Worm (Caenorhabditis elegans): ENCODE measurements around the gene ugt-37.

The ugt-37 gene

ce11 chrV:7166709-7167108 is 21.6 kb upstream of the ugt-37 start, which contains the start of gene ugt-36:
Gene ugt-36 (plus strand): TSS chrV:7167009.
- TF ChIP-seq flt-1 (GFP tag; IDR thresholded peaks at IDR 0.05) (no peak), tbx-37 (GFP tag; conservative IDR thresholded peaks at IDR 0.05) (no peak), scrt-1 (GFP tag; IDR thresholded peaks at IDR 0.05) (no peak), B0310.2 (tag; optimal IDR thresholded peaks at IDR 0.05) (no peak), pes-1 (GFP tag; IDR thresholded peaks at IDR 0.05) (no peak), ama-1 (optimal IDR thresholded peaks at IDR 0.05) (no peak), ets-7 (tag; optimal IDR thresholded peaks at IDR 0.05) (no peak), ceh-13 (GFP tag; optimal IDR thresholded peaks at IDR 0.05) (no peak)

ce11 chrV:7164210-7164609 is 19.1 kb upstream of the ugt-37 start, which contains the start of gene srh-83:
Gene srh-83 (plus strand): TSS chrV:7164510.
- TF ChIP-seq tbx-37 (GFP tag; conservative IDR thresholded peaks at IDR 0.05) (no peak), hnd-1 (tag; optimal IDR thresholded peaks at IDR 0.05) (no peak), pes-1 (GFP tag; IDR thresholded peaks at IDR 0.05) (no peak), sea-1 (GFP tag; conservative IDR thresholded peaks at IDR 0.05) (no peak), ets-7 (tag; optimal IDR thresholded peaks at IDR 0.05) (no peak), ceh-13 (GFP tag; optimal IDR thresholded peaks at IDR 0.05) (no peak), F13C5.2 (tag; optimal IDR thresholded peaks at IDR 0.05) (no peak), ama-1 (optimal IDR thresholded peaks at IDR 0.05) (no peak), B0310.2 (tag; optimal IDR thresholded peaks at IDR 0.05) (no peak), tbx-11 (GFP tag; IDR thresholded peaks at IDR 0.05) (no peak), hmbx-1 (tag; optimal IDR thresholded peaks at IDR 0.05) (no peak), hmg-4 (GFP tag; optimal IDR thresholded peaks at IDR 0.05) (no peak), flt-1 (GFP tag; IDR thresholded peaks at IDR 0.05) (no peak), tra-4 (tag; optimal IDR thresholded peaks at IDR 0.05) (no peak), aly-1 (tag; optimal IDR thresholded peaks at IDR 0.05) (no peak)

ce11 chrV:7163477-7164114 is 18.5 kb upstream of the ugt-37 start, which contains the start of gene ugt-41:
Gene ugt-41 (minus strand): TSS chrV:7163595.
- no peak for TF ChIP-seq tbx-11 (GFP tag; IDR thresholded peaks at IDR 0.05)
- TF ChIP-seq ets-7 (tag; optimal IDR thresholded peaks at IDR 0.05): no peak
- TF ChIP-seq hnd-1 (tag; optimal IDR thresholded peaks at IDR 0.05): no peak
- no peak for TF ChIP-seq tbx-37 (GFP tag; conservative IDR thresholded peaks at IDR 0.05)
- TF ChIP-seq hmbx-1 (tag; optimal IDR thresholded peaks at IDR 0.05): no peak
- TF ChIP-seq tra-4 (tag; optimal IDR thresholded peaks at IDR 0.05): no peak
- TF ChIP-seq ceh-36 (tag; optimal IDR thresholded peaks at IDR 0.05): no peak
- no peak for TF ChIP-seq B0310.2 (tag; optimal IDR thresholded peaks at IDR 0.05)
- TF ChIP-seq ceh-13 (GFP tag; optimal IDR thresholded peaks at IDR 0.05): no peak
- TF ChIP-seq F13C5.2 (tag; optimal IDR thresholded peaks at IDR 0.05): no peak
- TF ChIP-seq ama-1 (optimal IDR thresholded peaks at IDR 0.05): no peak

ce11 chrV:7159391-7159790 is 14.3 kb upstream of the ugt-37 start, which contains the start of gene str-204:
Gene str-204 (plus strand): TSS chrV:7159691.
- TF ChIP-seq hmbx-1 (tag; optimal IDR thresholded peaks at IDR 0.05) (no peak), ama-1 (optimal IDR thresholded peaks at IDR 0.05) (no peak), hnd-1 (tag; optimal IDR thresholded peaks at IDR 0.05) (no peak), scrt-1 (GFP tag; IDR thresholded peaks at IDR 0.05) (no peak), tra-4 (tag; optimal IDR thresholded peaks at IDR 0.05) (no peak), hmg-4 (GFP tag; optimal IDR thresholded peaks at IDR 0.05) (no peak), B0310.2 (tag; optimal IDR thresholded peaks at IDR 0.05) (no peak), flt-1 (GFP tag; IDR thresholded peaks at IDR 0.05) (no peak), F13C5.2 (tag; optimal IDR thresholded peaks at IDR 0.05) (no peak), pes-1 (GFP tag; IDR thresholded peaks at IDR 0.05) (no peak), ceh-13 (GFP tag; optimal IDR thresholded peaks at IDR 0.05) (no peak), tbx-37 (GFP tag; conservative IDR thresholded peaks at IDR 0.05) (no peak), aly-1 (tag; optimal IDR thresholded peaks at IDR 0.05) (no peak), tbx-11 (GFP tag; IDR thresholded peaks at IDR 0.05) (no peak), sea-1 (GFP tag; conservative IDR thresholded peaks at IDR 0.05) (no peak)

ce11 chrV:7157089-7157488 is 12.0 kb upstream of the ugt-37 start, which contains the start of gene ugt-39:
Gene ugt-39 (plus strand): TSS chrV:7157142.
- TF ChIP-seq ceh-36 (tag; optimal IDR thresholded peaks at IDR 0.05) (no peak), sea-1 (GFP tag; conservative IDR thresholded peaks at IDR 0.05) (no peak)

ce11 chrV:7156079-7156478 is 11.0 kb upstream of the ugt-37 start, which contains the start of gene F10D2.10:
Gene F10D2.10 (minus strand): TSS chrV:7156179.
- TF ChIP-seq tra-4 (tag; optimal IDR thresholded peaks at IDR 0.05) (no peak), F13C5.2 (tag; optimal IDR thresholded peaks at IDR 0.05) (no peak)

ce11 chrV:7153046-7153445 is 7.9 kb upstream of the ugt-37 start, which contains the start of gene fat-7:
Gene fat-7 (minus strand): TSS chrV:7153146.
- TF ChIP-seq ceh-36 (tag; optimal IDR thresholded peaks at IDR 0.05) (no peak), hmbx-1 (tag; optimal IDR thresholded peaks at IDR 0.05) (no peak), sea-1 (GFP tag; conservative IDR thresholded peaks at IDR 0.05) (no peak), scrt-1 (GFP tag; IDR thresholded peaks at IDR 0.05) (no peak), hnd-1 (tag; optimal IDR thresholded peaks at IDR 0.05) (no peak), hmg-4 (GFP tag; optimal IDR thresholded peaks at IDR 0.05) (no peak), B0310.2 (tag; optimal IDR thresholded peaks at IDR 0.05) (no peak), pes-1 (GFP tag; IDR thresholded peaks at IDR 0.05) (no peak), tbx-37 (GFP tag; conservative IDR thresholded peaks at IDR 0.05) (no peak), ets-7 (tag; optimal IDR thresholded peaks at IDR 0.05) (no peak), aly-1 (tag; optimal IDR thresholded peaks at IDR 0.05) (no peak), tra-4 (tag; optimal IDR thresholded peaks at IDR 0.05) (no peak), F13C5.2 (tag; optimal IDR thresholded peaks at IDR 0.05) (no peak), ceh-13 (GFP tag; optimal IDR thresholded peaks at IDR 0.05) (no peak), flt-1 (GFP tag; IDR thresholded peaks at IDR 0.05) (no peak), tbx-11 (GFP tag; IDR thresholded peaks at IDR 0.05) (no peak), ama-1 (optimal IDR thresholded peaks at IDR 0.05) (no peak)

ce11 chrV:7150570-7150969 is 5.5 kb upstream of the ugt-37 start, which contains the start of gene F10D2.8:
Gene F10D2.8 (minus strand): TSS chrV:7150714.
- no peak for TF ChIP-seq pes-1 (GFP tag; IDR thresholded peaks at IDR 0.05)
- no peak for TF ChIP-seq ets-7 (tag; optimal IDR thresholded peaks at IDR 0.05)
- no peak for TF ChIP-seq sea-1 (GFP tag; conservative IDR thresholded peaks at IDR 0.05)
- no peak for TF ChIP-seq tbx-11 (GFP tag; IDR thresholded peaks at IDR 0.05)
- no peak for TF ChIP-seq hmbx-1 (tag; optimal IDR thresholded peaks at IDR 0.05)

Measured in whole organism, early embryonic.